Fruit fly (Drosophila melanogaster) whole organism, pupa: Measurements from ENCODE around the gene CG42810.
"Not testable (repeated sequence)": the region's sequence is repeated elsewhere in the genome, so short reads cannot be mapped to it uniquely, and the experiment has no call there.

Experiments
- CG10348 ChIP-seq: fragments of 200-800 bp; sonication (Bioruptor generic); IDR thresholded peaks from 2 replicates; pipeline ENCODE4 v1.3.6; 2022; ENCODE audit warnings: missing biosample characterization, missing genetic modification characterization
- CG12605 ChIP-seq: fragments of 200-800 bp; sonication (Bioruptor generic); IDR thresholded peaks from 2 replicates; pipeline ENCODE4 v1.3.6; 2022; ENCODE audit warnings: missing biosample characterization, missing genetic modification characterization
- CG13204 ChIP-seq: fragments of 200-800 bp; sonication (Bioruptor generic); optimal IDR thresholded peaks from 2 replicates; lab custom pipeline; 2018; ENCODE audit warnings: missing biosample characterization, mild to moderate bottlenecking, missing genetic modification characterization, moderate library complexity
- CG14655 ChIP-seq: fragments of 200-800 bp; sonication (Bioruptor generic); optimal IDR thresholded peaks from 3 replicates; lab custom pipeline; 2017; ENCODE audit warnings: mild to moderate bottlenecking, missing biosample characterization, missing genetic modification reagents, missing genetic modification characterization
- CG15710 ChIP-seq: fragments of 200-800 bp; sonication (Bioruptor generic); optimal IDR thresholded peaks from 2 replicates; lab custom pipeline; 2018; ENCODE audit warnings: missing biosample characterization, mild to moderate bottlenecking, missing genetic modification characterization, moderate library complexity
- CG17806 ChIP-seq: fragments of 200-800 bp; sonication (Bioruptor generic); optimal IDR thresholded peaks from 2 replicates; lab custom pipeline; 2018; ENCODE audit warnings: missing biosample characterization, mild to moderate bottlenecking, missing genetic modification characterization, moderate library complexity
- CG32121 ChIP-seq: fragments of 200-800 bp; sonication (Bioruptor generic); IDR thresholded peaks from 2 replicates; pipeline ENCODE4 v1.3.6; 2022; ENCODE audit warnings: missing biosample characterization, missing genetic modification characterization
- CG34367 ChIP-seq: fragments of 200-800 bp; sonication (Bioruptor generic); optimal IDR thresholded peaks from 2 replicates; lab custom pipeline; 2018; ENCODE audit warnings: missing biosample characterization, mild to moderate bottlenecking, missing genetic modification characterization
- CG4496 ChIP-seq: fragments of 200-800 bp; sonication (Bioruptor generic); IDR thresholded peaks from 3 replicates; pipeline ENCODE4 v1.3.6; 2022; ENCODE audit warnings: missing biosample characterization, missing genetic modification characterization
- CG8159 ChIP-seq: fragments of 200-800 bp; sonication (Bioruptor generic); optimal IDR thresholded peaks from 3 replicates; lab custom pipeline; 2018; ENCODE audit warnings: missing biosample characterization, mild to moderate bottlenecking, missing genetic modification characterization, moderate library complexity
- CG8301 ChIP-seq: fragments of 200-800 bp; sonication (Bioruptor generic); optimal IDR thresholded peaks from 2 replicates; lab custom pipeline; 2018; ENCODE audit warnings: missing biosample characterization, mild to moderate bottlenecking, missing genetic modification characterization
- CG9948 ChIP-seq: fragments of 200-800 bp; sonication (Bioruptor generic); optimal IDR thresholded peaks from 2 replicates; lab custom pipeline; 2018; ENCODE audit warnings: missing biosample characterization, mild to moderate bottlenecking, missing genetic modification characterization, moderate library complexity
- D1 ChIP-seq: fragments of 200-800 bp; sonication (Bioruptor generic); optimal IDR thresholded peaks from 2 replicates; lab custom pipeline; 2018; ENCODE audit warnings: missing biosample characterization, mild to moderate bottlenecking, missing genetic modification characterization, moderate library complexity
- EcR ChIP-seq: fragments of 200-800 bp; sonication (Bioruptor generic); optimal IDR thresholded peaks from 3 replicates; lab custom pipeline; 2019; ENCODE audit warnings: missing biosample characterization, missing genetic modification characterization, mild to moderate bottlenecking, moderate library complexity, missing genetic modification reagents
- Ets98B ChIP-seq: fragments of 200-800 bp; sonication (Bioruptor generic); IDR thresholded peaks from 2 replicates; pipeline ENCODE4 v1.3.6; 2022; ENCODE audit warnings: missing biosample characterization, missing genetic modification characterization
- Pif1A ChIP-seq: fragments of 200-800 bp; sonication (Bioruptor generic); optimal IDR thresholded peaks from 3 replicates; lab custom pipeline; 2016; ENCODE audit warnings: missing biosample characterization, missing genetic modification characterization
- Pif1B ChIP-seq: fragments of 200-800 bp; sonication (Bioruptor generic); optimal IDR thresholded peaks from 3 replicates; lab custom pipeline; 2016; ENCODE audit warnings: missing biosample characterization, missing genetic modification characterization
- Snoo ChIP-seq: fragments of 200-800 bp; sonication (Bioruptor generic); optimal IDR thresholded peaks from 3 replicates; lab custom pipeline; 2017; ENCODE audit warnings: missing biosample characterization, mild to moderate bottlenecking, missing genetic modification characterization, inconsistent platforms
- fd96Ca ChIP-seq: fragments of 200-800 bp; sonication (Bioruptor generic); IDR thresholded peaks from 3 replicates; pipeline ENCODE4 v1.3.6; 2022; ENCODE audit warnings: missing biosample characterization, missing genetic modification characterization
- gl ChIP-seq: fragments of 200-800 bp; sonication (Bioruptor generic); optimal IDR thresholded peaks from 2 replicates; lab custom pipeline; 2018; ENCODE audit warnings: missing biosample characterization, mild to moderate bottlenecking, missing genetic modification characterization
- rn ChIP-seq: fragments of 200-800 bp; sonication (Bioruptor generic); IDR thresholded peaks from 2 replicates; pipeline ENCODE4 v1.3.6; 2022; ENCODE audit warnings: missing biosample characterization, missing genetic modification characterization

The CG42810 gene

dm6 chr2L:13434795-13435634, 24.5 kb upstream of the CG42810 start, which contains the start of gene Tehao:
Tehao (plus strand) TSS chr2L:13435622.
- TF ChIP-seq Pif1B (GFP tag; lab: Kevin White, UChicago), result no peak
- TF ChIP-seq CG14655 (GFP tag; lab: Kevin White, UChicago), result no peak
- no peak for TF ChIP-seq EcR (GFP tag; lab: Kevin White, UChicago)
- TF ChIP-seq, all 21 proteins: peak for 0

dm6 chr2L:13436791-13437190, 22.7 kb upstream of the CG42810 start:
- TF ChIP-seq CG8301 (no peak), rn (no peak), Pif1A (GFP tag; lab: Kevin White, UChicago) (no peak), CG14655 (GFP tag; lab: Kevin White, UChicago) (no peak), CG9948 (tag; lab: Kevin White, UChicago) (no peak), D1 (tag; lab: Kevin White, UChicago) (no peak), Ets98B (GFP tag; lab: Robert Waterston, UW) (no peak), EcR (GFP tag; lab: Kevin White, UChicago) (no peak), CG4496 (GFP tag; lab: Robert Waterston, UW) (no peak), CG32121 (no peak)

- TF ChIP-seq D1 (tag; lab: Kevin White, UChicago) (peak; percentile 35), CG9948 (tag; lab: Kevin White, UChicago) (no peak), CG4496 (GFP tag; lab: Robert Waterston, UW) (peak; percentile 10; the same call in 1 of the 3 replicates), CG12605 (GFP tag; lab: Robert Waterston, UW) (no peak), CG13204 (no peak), Pif1A (GFP tag; lab: Kevin White, UChicago) (no peak), Pif1B (GFP tag; lab: Kevin White, UChicago) (no peak), CG15710 (tag; lab: Kevin White, UChicago) (no peak), CG14655 (GFP tag; lab: Kevin White, UChicago) (no peak), EcR (GFP tag; lab: Kevin White, UChicago) (no peak), CG32121 (no peak)
These were observed 14.1 kb upstream of the CG42810 start, which contains the start of gene Hacd2 for dm6 chr2L:13445249-13445846. Hacd2 (minus strand) TSS chr2L:13445651.

DNA sequence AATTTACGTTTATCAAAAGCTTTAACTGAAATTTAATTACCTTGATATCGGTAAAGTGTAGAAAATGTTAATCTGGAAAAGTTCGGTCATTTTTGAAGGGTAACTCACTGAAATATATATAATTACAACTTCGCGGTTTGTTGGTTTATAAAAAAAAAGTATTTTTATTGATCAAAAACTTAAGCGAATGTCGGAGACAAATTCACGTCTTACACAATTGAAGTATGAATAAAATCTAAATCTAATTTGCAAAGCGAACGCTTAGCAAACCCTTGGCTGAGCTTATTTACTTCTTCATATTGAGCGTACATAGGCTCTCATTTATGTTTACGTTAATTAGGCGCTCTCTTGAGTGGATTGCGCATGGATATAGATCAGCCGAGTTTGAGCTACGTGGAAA, 10.1 kb upstream of the CG42810 start, which contains the start of gene Hsp60D:
Hsp60D (minus strand) TSS at position 101 of the 400 bp plus-strand sequence.
- TF ChIP-seq CG8159; EcR (GFP tag; lab: Kevin White, UChicago); CG4496 (GFP tag; lab: Robert Waterston, UW): not testable (repeated sequence)

- no peak for TF ChIP-seq Ets98B (GFP tag; lab: Robert Waterston, UW)
These were observed 2.4 kb upstream of the CG42810 start, which contains the start of gene CG42809 for dm6 chr2L:13457037-13457547. CG42809 (plus strand) TSS chr2L:13457497.

dm6 chr2L:13460911-13461866, 1.7 kb downstream of the CG42810 start, which contains the start of gene CG46308:
CG46308 (plus strand) TSS chr2L:13461774.
- TF ChIP-seq CG15710 (tag; lab: Kevin White, UChicago) (peak; percentile 56), Snoo (tag; lab: Kevin White, UChicago) (no peak), CG12605 (GFP tag; lab: Robert Waterston, UW) (no peak), EcR (GFP tag; lab: Kevin White, UChicago) (no peak), CG17806 (tag; lab: Kevin White, UChicago) (no peak), rn (no peak), gl (tag; lab: Kevin White, UChicago) (no peak), CG10348 (GFP tag; lab: Robert Waterston, UW) (no peak), Pif1A (GFP tag; lab: Kevin White, UChicago) (peak; percentile 34), CG13204 (no peak), fd96Ca (GFP tag; lab: Robert Waterston, UW) (no peak), CG8159 (peak; percentile 71), CG8301 (peak; percentile 49), CG9948 (tag; lab: Kevin White, UChicago) (no peak), D1 (tag; lab: Kevin White, UChicago) (no peak), CG4496 (GFP tag; lab: Robert Waterston, UW) (peak; percentile 11; the same call in 1 of the 3 replicates), CG34367 (tag; lab: Kevin White, UChicago) (peak; percentile 9), Pif1B (GFP tag; lab: Kevin White, UChicago) (peak; percentile 12), CG32121 (no peak), CG14655 (GFP tag; lab: Kevin White, UChicago) (peak; percentile 65), Ets98B (GFP tag; lab: Robert Waterston, UW) (no peak)
